Worm (Caenorhabditis elegans) whole organism, young adult: Measurements from ENCODE around the gene fbxb-75.

ENCODE experiments used
- B0019.2 ChIP-seq: fragments of 200-800 bp; sonication (Bioruptor generic); conservative IDR thresholded peaks from 2 replicates; pipeline ENCODE4 v1.3.6; 2022; ENCODE audit warnings: missing genetic modification reagents, missing genetic modification characterization, missing compliant biosample characterization
- C06A6.2 ChIP-seq: fragments of 200-800 bp; sonication (Bioruptor generic); conservative IDR thresholded peaks from 2 replicates; pipeline ENCODE4 v1.3.6; 2022; ENCODE audit warnings: missing genetic modification characterization, missing compliant biosample characterization
- F22D6.2 ChIP-seq: sonication (generic microtip); optimal IDR thresholded peaks from 2 replicates; lab custom pipeline; 2016; ENCODE audit warnings: mild to moderate bottlenecking, missing genetic modification characterization, missing compliant biosample characterization
- F55B11.4 ChIP-seq: sonication (generic microtip); optimal IDR thresholded peaks from 2 replicates; lab custom pipeline; 2016; ENCODE audit warnings: missing compliant biosample characterization, missing genetic modification characterization, borderline replicate concordance; ENCODE audit not compliant: insufficient read depth
- T26A5.8 ChIP-seq: sonication (generic microtip); optimal IDR thresholded peaks from 2 replicates; lab custom pipeline; 2016; ENCODE audit warnings: missing genetic modification characterization, missing compliant biosample characterization
- akir-1 ChIP-seq: fragments of 200-800 bp; sonication (Bioruptor generic); optimal IDR thresholded peaks from 2 replicates; lab custom pipeline; 2018; ENCODE audit warnings: mild to moderate bottlenecking, missing genetic modification characterization, moderate library complexity, missing compliant biosample characterization
- aptf-2 ChIP-seq: fragments of 200-800 bp; sonication (Bioruptor generic); conservative IDR thresholded peaks from 2 replicates; pipeline ENCODE4 v1.3.6; 2022; ENCODE audit warnings: missing genetic modification reagents, missing genetic modification characterization, missing compliant biosample characterization
- aptf-3 ChIP-seq: fragments of 200-800 bp; sonication (Bioruptor generic); IDR thresholded peaks from 2 replicates; pipeline ENCODE4 v1.3.6; 2022; ENCODE audit warnings: missing genetic modification characterization, missing compliant biosample characterization
- bed-1 ChIP-seq: fragments of 200-800 bp; sonication (Bioruptor generic); IDR thresholded peaks from 2 replicates; pipeline ENCODE4 v1.3.6; 2022; ENCODE audit warnings: missing genetic modification reagents, missing genetic modification characterization, missing compliant biosample characterization
- ceh-27 ChIP-seq: fragments of 200-800 bp; sonication (Bioruptor generic); optimal IDR thresholded peaks from 2 replicates; lab custom pipeline; 2018; ENCODE audit warnings: mild to moderate bottlenecking, missing genetic modification characterization, moderate library complexity, missing compliant biosample characterization
- ceh-40 ChIP-seq: fragments of 200-800 bp; sonication (Bioruptor generic); IDR thresholded peaks from 2 replicates; pipeline ENCODE4 v1.3.6; 2022; ENCODE audit warnings: missing genetic modification characterization, missing compliant biosample characterization
- ceh-58 ChIP-seq: fragments of 200-800 bp; sonication (Bioruptor generic); IDR thresholded peaks from 2 replicates; pipeline ENCODE4 v1.3.6; 2022; ENCODE audit warnings: missing genetic modification characterization, missing compliant biosample characterization
- chd-7 ChIP-seq: sonication (generic microtip); optimal IDR thresholded peaks from 2 replicates; lab custom pipeline; 2016; ENCODE audit warnings: mild to moderate bottlenecking, missing genetic modification characterization, moderate library complexity, missing compliant biosample characterization
- die-1 ChIP-seq: sonication (generic microtip); optimal IDR thresholded peaks from 2 replicates; lab custom pipeline; 2016; ENCODE audit warnings: missing genotype, mild to moderate bottlenecking, missing genetic modification characterization, missing compliant biosample characterization
- dox-1 ChIP-seq: fragments of 200-800 bp; sonication (Bioruptor generic); IDR thresholded peaks from 2 replicates; pipeline ENCODE4 v1.3.6; 2022; ENCODE audit warnings: missing genetic modification reagents, missing genetic modification characterization, missing compliant biosample characterization
- dpff-1 ChIP-seq: sonication (generic microtip); optimal IDR thresholded peaks from 2 replicates; lab custom pipeline; 2017; ENCODE audit warnings: mild to moderate bottlenecking, missing genetic modification characterization, missing compliant biosample characterization
- egl-18 ChIP-seq: fragments of 200-800 bp; sonication (Bioruptor generic); IDR thresholded peaks from 2 replicates; pipeline ENCODE4 v1.3.6; 2022; ENCODE audit warnings: missing genetic modification reagents, missing genetic modification characterization, missing compliant biosample characterization
- egrh-3 ChIP-seq: fragments of 200-800 bp; sonication (Bioruptor generic); IDR thresholded peaks from 2 replicates; pipeline ENCODE4 v1.3.6; 2022; ENCODE audit warnings: missing genetic modification reagents, missing genetic modification characterization, missing compliant biosample characterization
- gei-17 ChIP-seq: fragments of 200-800 bp; sonication (Bioruptor generic); optimal IDR thresholded peaks from 2 replicates; lab custom pipeline; 2018; ENCODE audit warnings: mild to moderate bottlenecking, missing genetic modification characterization, missing compliant biosample characterization
- lag-1 ChIP-seq: fragments of 200-800 bp; sonication (Bioruptor generic); IDR thresholded peaks from 2 replicates; pipeline ENCODE4 v1.3.6; 2022; ENCODE audit warnings: missing genetic modification reagents, missing genetic modification characterization, missing compliant biosample characterization
- mcd-1 ChIP-seq: fragments of 200-800 bp; sonication (Bioruptor generic); IDR thresholded peaks from 2 replicates; pipeline ENCODE4 v1.3.6; 2022; ENCODE audit warnings: missing genetic modification reagents, missing genetic modification characterization, missing compliant biosample characterization
- nhr-80 ChIP-seq: sonication (generic microtip); optimal IDR thresholded peaks from 2 replicates; lab custom pipeline; 2016; ENCODE audit warnings: missing genetic modification characterization, missing compliant biosample characterization
- pha-4 ChIP-seq: fragments of 150-350 bp; sonication (generic microtip); optimal IDR thresholded peaks from 2 replicates; lab custom pipeline; 2014; ENCODE audit warnings: missing biosample characterization, missing genetic modification reagents, missing genetic modification characterization
- snpc-3.4 ChIP-seq: sonication (generic microtip); optimal IDR thresholded peaks from 2 replicates; lab custom pipeline; 2017; ENCODE audit warnings: missing genetic modification characterization, mild to moderate bottlenecking, missing compliant biosample characterization, antibody characterized with exemption, moderate library complexity, missing genotype, missing genetic modification reagents
- somi-1 ChIP-seq: fragments of 200-800 bp; sonication (Bioruptor generic); optimal IDR thresholded peaks from 2 replicates; lab custom pipeline; 2018; ENCODE audit warnings: mild to moderate bottlenecking, missing genetic modification characterization, missing compliant biosample characterization
- tlf-1 ChIP-seq: fragments of 200-800 bp; sonication (Bioruptor generic); optimal IDR thresholded peaks from 2 replicates; lab custom pipeline; 2018; ENCODE audit warnings: mild to moderate bottlenecking, missing genetic modification characterization, missing compliant biosample characterization
- zfh-2 ChIP-seq: fragments of 200-800 bp; sonication (Bioruptor generic); conservative IDR thresholded peaks from 2 replicates; pipeline ENCODE4 v1.3.6; 2022; ENCODE audit warnings: missing genetic modification reagents, missing genetic modification characterization, missing compliant biosample characterization
- ztf-28 ChIP-seq: fragments of 200-800 bp; sonication (Bioruptor generic); IDR thresholded peaks from 2 replicates; pipeline ENCODE4 v1.3.6; 2022; ENCODE audit warnings: missing genetic modification reagents, missing genetic modification characterization, missing compliant biosample characterization
- ztf-3 ChIP-seq: fragments of 200-800 bp; sonication (Bioruptor generic); optimal IDR thresholded peaks from 2 replicates; lab custom pipeline; 2018; ENCODE audit warnings: mild to moderate bottlenecking, missing genetic modification characterization, missing compliant biosample characterization
- ztf-6 ChIP-seq: fragments of 200-800 bp; sonication (Bioruptor generic); IDR thresholded peaks from 2 replicates; pipeline ENCODE4 v1.3.6; 2022; ENCODE audit warnings: missing genetic modification reagents, missing genetic modification characterization, missing compliant biosample characterization

fbxb-75 gene

DNA sequence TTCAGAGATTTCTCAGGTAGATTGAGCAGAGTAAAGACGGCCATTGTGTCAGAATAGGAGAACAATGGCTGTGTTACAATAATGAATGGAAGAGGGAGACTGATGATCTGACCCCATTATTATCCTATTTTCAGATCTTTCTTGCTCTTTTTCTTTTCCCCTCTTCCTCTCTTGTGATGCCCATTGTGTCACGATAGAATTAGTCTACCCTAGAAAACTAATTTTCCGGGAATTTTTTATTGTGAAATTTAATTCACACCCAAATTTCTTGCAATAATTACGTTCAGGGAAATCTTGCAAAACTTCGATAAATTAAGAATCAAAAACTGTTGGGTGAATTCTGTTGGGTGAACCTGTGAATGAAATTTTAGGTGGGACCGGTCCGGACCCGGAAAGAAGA, at the start of gene fbxb-75:
Gene fbxb-75, minus strand, starts transcription at position 101 of the 400 bp plus-strand sequence.
- TF ChIP-seq lag-1 (GFP tag; lab: Robert Waterston, UW) (no peak), T26A5.8 (tag; lab: Kevin White, UChicago) (no peak), B0019.2 (GFP tag; lab: Robert Waterston, UW) (no peak), ceh-58 (GFP tag; lab: Robert Waterston, UW) (no peak), dpff-1 (no peak), F22D6.2 (tag; lab: Kevin White, UChicago) (no peak), die-1 (tag; lab: Kevin White, UChicago) (no peak), C06A6.2 (GFP tag; lab: Robert Waterston, UW) (no peak), ztf-6 (GFP tag; lab: Robert Waterston, UW) (no peak), ceh-27 (GFP tag; lab: Kevin White, UChicago) (no peak), gei-17 (no peak), chd-7 (tag; lab: Kevin White, UChicago) (no peak), snpc-3.4 (no peak), egl-18 (GFP tag; lab: Robert Waterston, UW) (no peak), pha-4 (tag; lab: Kevin White, UChicago) (no peak), mcd-1 (GFP tag; lab: Robert Waterston, UW) (no peak), akir-1 (GFP tag; lab: Kevin White, UChicago) (no peak), somi-1 (GFP tag; lab: Kevin White, UChicago) (no peak), ceh-40 (no peak), ztf-3 (no peak)
- TF ChIP-seq, all 124 proteins: peak for 0

ce11 chrIV:4490148-4490652, 49.2 kb upstream of the fbxb-75 start, which contains the start of gene ZK180.7:
Gene ZK180.7 (plus strand): TSS chrIV:4490542.
- TF ChIP-seq zfh-2 (GFP tag; lab: Robert Waterston, UW) = peak; percentile 76
- TF ChIP-seq ceh-27 (GFP tag; lab: Kevin White, UChicago) = no peak
- TF ChIP-seq tlf-1 (GFP tag; lab: Kevin White, UChicago) = no peak
- TF ChIP-seq egrh-3 = peak; percentile 21; the same call in 1 of the 2 replicates
- TF ChIP-seq bed-1 (GFP tag; lab: Robert Waterston, UW) = no peak
- TF ChIP-seq, all 124 proteins: peak for 2

DNA sequence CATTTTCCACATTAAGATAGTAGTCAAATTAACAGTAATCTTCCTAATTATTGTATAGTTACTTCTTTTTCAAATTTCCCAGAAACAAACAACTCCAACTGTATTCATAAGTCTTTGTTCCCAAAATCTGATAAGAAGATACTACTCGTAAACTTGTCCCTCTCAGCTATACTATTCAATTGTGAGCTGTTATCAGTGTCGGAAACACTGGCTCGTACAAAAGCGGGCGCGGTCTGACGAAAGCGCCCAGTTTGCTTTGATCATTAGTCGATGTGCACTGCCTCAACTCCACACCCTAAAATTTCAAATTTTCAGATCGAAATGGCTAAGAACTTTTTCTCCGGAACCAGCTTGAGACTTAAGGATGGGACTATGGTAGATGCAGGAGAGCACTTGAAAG, 45.8 kb upstream of the fbxb-75 start, which contains the start of gene trx-3:
Gene trx-3, plus strand, starts transcription at position 291 of the 400 bp plus-strand sequence.
- TF ChIP-seq tlf-1 (GFP tag; lab: Kevin White, UChicago) (no peak), nhr-80 (tag; lab: Kevin White, UChicago) (peak; percentile 53)
- TF ChIP-seq, all 124 proteins: peak for 1

DNA sequence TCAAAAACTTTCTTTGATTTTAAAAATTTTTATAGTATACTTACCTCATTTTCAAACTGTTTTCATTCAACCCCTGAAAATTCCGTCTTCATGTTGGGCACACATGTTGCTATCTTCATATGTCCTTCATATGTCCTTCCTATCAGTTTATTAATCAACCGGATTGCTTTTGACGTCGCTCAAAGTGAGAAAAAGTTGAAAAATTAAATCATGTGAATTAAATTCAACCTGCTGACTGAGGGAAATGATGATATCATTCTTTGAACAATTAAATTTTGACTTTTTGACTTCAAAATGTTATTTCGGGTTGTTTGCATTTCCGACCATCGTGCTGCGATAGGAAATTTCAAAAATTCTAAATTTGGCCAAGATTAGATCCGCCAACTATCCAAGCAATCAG, 43.6 kb upstream of the fbxb-75 start:
- TF ChIP-seq nhr-80 (tag; lab: Kevin White, UChicago) = peak; percentile 57
- no peak for TF ChIP-seq dox-1

DNA sequence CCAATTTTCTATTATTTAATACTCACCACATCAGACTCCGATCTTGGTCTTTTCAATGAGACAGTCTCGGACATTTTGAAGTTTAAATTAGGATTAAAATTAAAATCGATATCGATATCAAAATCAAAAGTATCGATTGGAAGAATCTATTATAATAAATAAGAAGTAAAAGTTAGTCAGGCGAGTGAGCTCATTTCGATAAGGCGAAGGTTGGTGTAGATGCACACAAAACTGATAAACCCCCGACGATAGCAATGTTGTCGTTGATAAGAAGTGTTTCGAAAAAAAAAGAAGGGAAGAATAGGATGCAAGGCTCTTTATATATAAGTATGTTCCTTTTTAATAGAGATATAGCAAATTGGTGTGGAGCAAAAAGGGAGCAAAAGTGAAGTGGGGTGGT, 41.6 kb upstream of the fbxb-75 start, which contains the start of gene M01H9.4:
Gene M01H9.4, minus strand, starts transcription at position 379 of the 400 bp plus-strand sequence.
- TF ChIP-seq ztf-28 (GFP tag; lab: Robert Waterston, UW) (no peak), nhr-80 (tag; lab: Kevin White, UChicago) (peak; percentile 83)

- TF ChIP-seq aptf-2 (GFP tag; lab: Robert Waterston, UW) (no peak), aptf-3 (GFP tag; lab: Robert Waterston, UW) (no peak), nhr-80 (tag; lab: Kevin White, UChicago) (peak; percentile 10), F55B11.4 (tag; lab: Kevin White, UChicago) (no peak)
- TF ChIP-seq, all 124 proteins: peak for 1
Observed at ce11 chrIV:4481298-4481697, 40.3 kb upstream of the fbxb-75 start.
